Worm (Caenorhabditis elegans) whole organism, young adult: ENCODE data around the gene gcs-1.

ENCODE experiments used
- B0261.1 ChIP-seq: sonication (generic microtip); optimal IDR thresholded peaks from 2 replicates; lab custom pipeline; 2016; ENCODE audit warnings: mild to moderate bottlenecking, missing genetic modification characterization, moderate library complexity, missing compliant biosample characterization
- C06A6.2 ChIP-seq: fragments of 200-800 bp; sonication (Bioruptor generic); conservative IDR thresholded peaks from 2 replicates; pipeline ENCODE4 v1.3.6; 2022; ENCODE audit warnings: missing genetic modification characterization, missing compliant biosample characterization
- F10E7.11 ChIP-seq: sonication (generic microtip); optimal IDR thresholded peaks from 2 replicates; lab custom pipeline; 2017; ENCODE audit warnings: mild to moderate bottlenecking, missing genetic modification characterization, moderate library complexity, missing compliant biosample characterization
- F23B12.7 ChIP-seq: sonication (generic microtip); optimal IDR thresholded peaks from 2 replicates; lab custom pipeline; 2017; ENCODE audit warnings: missing genetic modification characterization, mild to moderate bottlenecking, missing compliant biosample characterization, antibody characterized with exemption, moderate library complexity; ENCODE audit not compliant: insufficient read depth
- F33H1.4 ChIP-seq: fragments of 200-800 bp; sonication (Bioruptor generic); IDR thresholded peaks from 2 replicates; pipeline ENCODE4 v1.3.6; 2022; ENCODE audit warnings: missing genetic modification reagents, missing genetic modification characterization, missing compliant biosample characterization
- F49E8.2 ChIP-seq: sonication (generic microtip); optimal IDR thresholded peaks from 3 replicates; lab custom pipeline; 2017; ENCODE audit warnings: missing genetic modification characterization, mild to moderate bottlenecking, missing compliant biosample characterization, antibody characterized with exemption, moderate library complexity; ENCODE audit not compliant: insufficient read depth
- F52B5.7 ChIP-seq: sonication (generic microtip); optimal IDR thresholded peaks from 2 replicates; lab custom pipeline; 2016; ENCODE audit warnings: mild to moderate bottlenecking, missing genetic modification characterization, missing compliant biosample characterization
- F55B11.4 ChIP-seq: sonication (generic microtip); optimal IDR thresholded peaks from 2 replicates; lab custom pipeline; 2016; ENCODE audit warnings: missing compliant biosample characterization, missing genetic modification characterization, borderline replicate concordance; ENCODE audit not compliant: insufficient read depth
- K11D2.4 ChIP-seq: fragments of 200-800 bp; sonication (Bioruptor generic); IDR thresholded peaks from 2 replicates; pipeline ENCODE4 v1.3.6; 2022; ENCODE audit warnings: missing genetic modification reagents, missing genetic modification characterization, missing compliant biosample characterization
- K12H6.12 ChIP-seq: fragments of 200-800 bp; sonication (Bioruptor generic); optimal IDR thresholded peaks from 2 replicates; lab custom pipeline; 2018; ENCODE audit warnings: mild to moderate bottlenecking, missing genetic modification characterization, missing compliant biosample characterization
- Y53G8AR.9 ChIP-seq: fragments of 200-800 bp; sonication (Bioruptor generic); conservative IDR thresholded peaks from 2 replicates; pipeline ENCODE4 v1.3.6; 2022; ENCODE audit warnings: missing genetic modification reagents, missing genetic modification characterization, missing compliant biosample characterization
- Y56A3A.18 ChIP-seq: fragments of 200-800 bp; sonication (Bioruptor generic); IDR thresholded peaks from 2 replicates; pipeline ENCODE4 v1.3.6; 2022; ENCODE audit warnings: missing genetic modification reagents, missing genetic modification characterization, missing compliant biosample characterization
- Y95B8A.8 ChIP-seq: fragments of 200-800 bp; sonication (Bioruptor generic); IDR thresholded peaks from 2 replicates; pipeline ENCODE4 v1.3.6; 2022; ENCODE audit warnings: missing genetic modification reagents, missing genetic modification characterization, missing compliant biosample characterization
- ZK185.1 ChIP-seq: sonication (generic microtip); optimal IDR thresholded peaks from 2 replicates; lab custom pipeline; 2016; ENCODE audit warnings: mild to moderate bottlenecking, missing genetic modification characterization, missing compliant biosample characterization; ENCODE audit not compliant: poor library complexity, severe bottlenecking
- akir-1 ChIP-seq: fragments of 200-800 bp; sonication (Bioruptor generic); optimal IDR thresholded peaks from 2 replicates; lab custom pipeline; 2018; ENCODE audit warnings: mild to moderate bottlenecking, missing genetic modification characterization, moderate library complexity, missing compliant biosample characterization
- atf-7 ChIP-seq: sonication (generic microtip); optimal IDR thresholded peaks from 2 replicates; lab custom pipeline; 2017; ENCODE audit warnings: mild to moderate bottlenecking, missing genetic modification characterization, missing compliant biosample characterization
- athp-1 ChIP-seq: sonication (generic microtip); optimal IDR thresholded peaks from 2 replicates; lab custom pipeline; 2017; ENCODE audit warnings: mild to moderate bottlenecking, missing genetic modification characterization, missing compliant biosample characterization
- attf-3 ChIP-seq: fragments of 200-800 bp; sonication (Bioruptor generic); conservative IDR thresholded peaks from 2 replicates; pipeline ENCODE4 v1.3.6; 2022; ENCODE audit warnings: missing genetic modification reagents, missing genetic modification characterization, missing compliant biosample characterization
- bed-2 ChIP-seq: fragments of 200-800 bp; sonication (Bioruptor generic); IDR thresholded peaks from 2 replicates; pipeline ENCODE4 v1.3.6; 2022; ENCODE audit warnings: missing genetic modification reagents, missing genetic modification characterization, missing compliant biosample characterization
- ceh-27 ChIP-seq: fragments of 200-800 bp; sonication (Bioruptor generic); optimal IDR thresholded peaks from 2 replicates; lab custom pipeline; 2018; ENCODE audit warnings: mild to moderate bottlenecking, missing genetic modification characterization, moderate library complexity, missing compliant biosample characterization
- ceh-79 ChIP-seq: sonication (generic microtip); optimal IDR thresholded peaks from 2 replicates; lab custom pipeline; 2017; ENCODE audit warnings: mild to moderate bottlenecking, missing genetic modification characterization, missing compliant biosample characterization
- dox-1 ChIP-seq: fragments of 200-800 bp; sonication (Bioruptor generic); IDR thresholded peaks from 2 replicates; pipeline ENCODE4 v1.3.6; 2022; ENCODE audit warnings: missing genetic modification reagents, missing genetic modification characterization, missing compliant biosample characterization
- dpl-1 ChIP-seq: fragments of 150-350 bp; optimal IDR thresholded peaks from 2 replicates; lab custom pipeline; 2014; ENCODE audit warnings: missing biosample characterization, missing genetic modification reagents, missing genetic modification characterization
- fkh-3 ChIP-seq: sonication (generic microtip); optimal IDR thresholded peaks from 2 replicates; lab custom pipeline; 2016; ENCODE audit warnings: mild to moderate bottlenecking, missing genetic modification characterization, missing compliant biosample characterization
- gei-17 ChIP-seq: fragments of 200-800 bp; sonication (Bioruptor generic); optimal IDR thresholded peaks from 2 replicates; lab custom pipeline; 2018; ENCODE audit warnings: mild to moderate bottlenecking, missing genetic modification characterization, missing compliant biosample characterization
- him-1 ChIP-seq: sonication (generic microtip); optimal IDR thresholded peaks from 2 replicates; lab custom pipeline; 2016; ENCODE audit warnings: missing genotype, missing genetic modification reagents, missing genetic modification characterization, missing compliant biosample characterization
- lag-1 ChIP-seq: fragments of 200-800 bp; sonication (Bioruptor generic); IDR thresholded peaks from 2 replicates; pipeline ENCODE4 v1.3.6; 2022; ENCODE audit warnings: missing genetic modification reagents, missing genetic modification characterization, missing compliant biosample characterization
- lin-26 ChIP-seq: fragments of 200-800 bp; sonication (Bioruptor generic); IDR thresholded peaks from 2 replicates; pipeline ENCODE4 v1.3.6; 2022; ENCODE audit warnings: missing genetic modification reagents, missing genetic modification characterization, missing compliant biosample characterization
- lin-40 ChIP-seq: sonication (generic microtip); optimal IDR thresholded peaks from 2 replicates; lab custom pipeline; 2016; ENCODE audit warnings: missing genetic modification characterization, mild to moderate bottlenecking, missing compliant biosample characterization, missing genotype, missing genetic modification reagents
- lsy-27 ChIP-seq: sonication (generic microtip); optimal IDR thresholded peaks from 2 replicates; lab custom pipeline; 2017; ENCODE audit warnings: missing genetic modification characterization, mild to moderate bottlenecking, missing compliant biosample characterization, antibody characterized with exemption, missing genotype, borderline replicate concordance; ENCODE audit not compliant: insufficient read depth
- madf-6 ChIP-seq: fragments of 200-800 bp; sonication (Bioruptor generic); IDR thresholded peaks from 2 replicates; pipeline ENCODE4 v1.3.6; 2022; ENCODE audit warnings: missing genetic modification reagents, missing genetic modification characterization, missing compliant biosample characterization
- madf-8 ChIP-seq: fragments of 200-800 bp; sonication (Bioruptor generic); conservative IDR thresholded peaks from 2 replicates; pipeline ENCODE4 v1.3.6; 2022; ENCODE audit warnings: missing genetic modification reagents, missing genetic modification characterization, missing compliant biosample characterization
- mel-28 ChIP-seq: sonication (generic microtip); optimal IDR thresholded peaks from 2 replicates; lab custom pipeline; 2016; ENCODE audit warnings: borderline replicate concordance, mild to moderate bottlenecking, missing genetic modification characterization, missing compliant biosample characterization
- mes-4 ChIP-seq: sonication (generic microtip); optimal IDR thresholded peaks from 2 replicates; lab custom pipeline; 2016; ENCODE audit warnings: missing genotype, missing genetic modification characterization, missing compliant biosample characterization
- nfya-1 ChIP-seq: sonication (generic microtip); optimal IDR thresholded peaks from 2 replicates; lab custom pipeline; 2017; ENCODE audit warnings: antibody characterized with exemption, missing compliant biosample characterization, missing genetic modification characterization, borderline replicate concordance; ENCODE audit not compliant: insufficient read depth
- nfya-2 ChIP-seq: fragments of 200-800 bp; sonication (Bioruptor generic); IDR thresholded peaks from 2 replicates; pipeline ENCODE4 v1.3.6; 2022; ENCODE audit warnings: missing genetic modification reagents, missing genetic modification characterization, missing compliant biosample characterization
- nhr-120 ChIP-seq: fragments of 200-800 bp; sonication (Bioruptor generic); IDR thresholded peaks from 2 replicates; pipeline ENCODE4 v1.3.6; 2022; ENCODE audit warnings: missing genetic modification characterization, missing compliant biosample characterization
- nhr-179 ChIP-seq: sonication (generic microtip); optimal IDR thresholded peaks from 2 replicates; lab custom pipeline; 2016; ENCODE audit warnings: mild to moderate bottlenecking, missing genetic modification characterization, missing compliant biosample characterization
- nhr-80 ChIP-seq: sonication (generic microtip); optimal IDR thresholded peaks from 2 replicates; lab custom pipeline; 2016; ENCODE audit warnings: missing genetic modification characterization, missing compliant biosample characterization
- pbrm-1 ChIP-seq: fragments of 200-800 bp; sonication (Bioruptor generic); IDR thresholded peaks from 2 replicates; pipeline ENCODE4 v1.3.6; 2022; ENCODE audit warnings: missing genetic modification reagents, missing genetic modification characterization, missing compliant biosample characterization
- pha-4 ChIP-seq: fragments of 150-350 bp; sonication (generic microtip); optimal IDR thresholded peaks from 2 replicates; lab custom pipeline; 2014; ENCODE audit warnings: missing biosample characterization, missing genetic modification reagents, missing genetic modification characterization
- rpc-1 ChIP-seq, 2 experiments: fragments of 150-350 bp in 1 of 2; sonication (generic microtip) in 1 of 2; optimal IDR thresholded peaks; 2 replicates each; lab custom pipeline; 2014 to 2018; ENCODE audit warnings: missing biosample characterization in 1 of 2, missing genetic modification characterization in 1 of 2, missing genetic modification reagents in 1 of 2, missing genotype in 1 of 2
- snpc-1.3 ChIP-seq: sonication (generic microtip); optimal IDR thresholded peaks from 2 replicates; lab custom pipeline; 2017; ENCODE audit warnings: missing genetic modification characterization, mild to moderate bottlenecking, missing compliant biosample characterization, antibody characterized with exemption, moderate library complexity, missing genotype, missing genetic modification reagents; ENCODE audit not compliant: insufficient read depth
- snpc-3.4 ChIP-seq: sonication (generic microtip); optimal IDR thresholded peaks from 2 replicates; lab custom pipeline; 2017; ENCODE audit warnings: missing genetic modification characterization, mild to moderate bottlenecking, missing compliant biosample characterization, antibody characterized with exemption, moderate library complexity, missing genotype, missing genetic modification reagents

Gene gcs-1

DNA sequence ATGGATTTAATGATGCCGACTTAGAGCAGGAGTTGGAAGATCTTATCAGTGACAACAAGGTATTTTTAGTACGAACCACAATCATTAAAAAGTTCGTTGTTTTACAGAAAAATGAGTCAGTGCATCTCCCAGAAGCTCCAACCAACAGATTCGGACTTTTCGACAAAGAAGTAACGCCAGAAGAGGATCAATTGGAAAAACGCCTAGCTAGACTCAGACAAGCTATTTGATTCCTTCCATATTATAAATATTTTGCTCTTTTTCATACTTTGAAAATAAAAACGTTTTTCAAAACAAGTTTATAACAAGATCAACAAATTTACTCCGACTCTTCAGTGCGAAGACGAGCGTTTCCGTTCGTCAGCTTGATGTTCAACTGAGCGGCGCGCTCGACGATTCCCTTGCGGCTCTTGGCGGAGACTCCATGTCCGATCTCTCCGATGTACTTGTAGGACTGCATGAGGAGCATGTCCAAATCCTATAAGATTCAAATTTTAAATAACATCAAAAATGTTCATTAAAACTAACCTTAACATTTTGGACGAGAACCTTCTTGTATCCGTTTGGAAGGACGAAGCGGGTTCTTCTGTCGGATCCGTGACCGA lies 18.2 kb upstream of the gcs-1 start (continued):
- no peak for TF ChIP-seq attf-3
- peak; percentile 49 for TF ChIP-seq F33H1.4 (GFP tag; lab: Robert Waterston, UW)
- TF ChIP-seq mel-28 (tag; lab: Kevin White, UChicago): no peak
- no peak for TF ChIP-seq lsy-27 (tag; lab: Kevin White, UChicago)
- no peak for TF ChIP-seq gei-17

DNA sequence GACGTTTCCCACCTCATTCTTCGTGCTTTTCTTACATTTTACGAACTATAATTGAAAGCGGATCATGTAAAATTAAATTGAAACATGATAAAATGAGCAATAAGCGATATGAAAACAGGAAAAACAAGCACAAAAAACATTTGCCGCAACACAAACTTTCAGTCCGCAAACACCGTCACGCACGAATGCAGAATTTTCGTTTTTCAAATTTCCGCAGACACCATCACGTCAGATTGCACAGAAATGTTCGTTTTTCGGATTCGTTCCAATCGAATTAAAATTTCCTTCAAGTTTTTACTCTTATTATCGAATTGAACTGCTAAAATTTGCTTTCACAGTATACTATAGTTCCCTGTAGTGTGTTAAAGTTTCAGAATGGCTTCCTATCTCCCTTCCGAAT lies 16.5 kb upstream of the gcs-1 start, which contains the start of gene chmp-7:
Gene chmp-7, plus strand, starts transcription at position 369 of the 400 bp plus-strand sequence.
- TF ChIP-seq him-1 (peak; percentile 7), nhr-120 (GFP tag; lab: Robert Waterston, UW) (no peak), Y95B8A.8 (peak; percentile 41; the same call in 1 of the 2 replicates), dox-1 (peak; percentile 92), snpc-3.4 (peak; percentile 54), madf-8 (GFP tag; lab: Robert Waterston, UW) (peak; percentile 55), lin-40 (tag; lab: Kevin White, UChicago) (peak; percentile 76), rpc-1 (optimal IDR thresholded peaks at IDR 0.05; lab: Kevin White, UChicago) (no peak), rpc-1 (tag; optimal IDR thresholded peaks at IDR 0.05; lab: Kevin White, UChicago) (no peak), lin-26 (no peak), attf-3 (peak; percentile 73), pha-4 (tag; lab: Kevin White, UChicago) (peak; percentile 75), mes-4 (no peak), ceh-27 (GFP tag; lab: Kevin White, UChicago) (peak; percentile 60), gei-17 (no peak), F52B5.7 (tag; lab: Kevin White, UChicago) (no peak), Y56A3A.18 (GFP tag; lab: Robert Waterston, UW) (no peak), Y53G8AR.9 (GFP tag; lab: Robert Waterston, UW) (no peak), K12H6.12 (tag; lab: Kevin White, UChicago) (peak; percentile 56), ZK185.1 (tag; lab: Kevin White, UChicago) (peak; percentile 70), B0261.1 (tag; lab: Kevin White, UChicago) (no peak), athp-1 (tag; lab: Kevin White, UChicago) (peak; percentile 13), bed-2 (GFP tag; lab: Robert Waterston, UW) (no peak), ceh-79 (tag; lab: Kevin White, UChicago) (no peak), F10E7.11 (tag; lab: Kevin White, UChicago) (no peak), fkh-3 (no peak), snpc-1.3 (peak; percentile 76), akir-1 (no peak), nhr-80 (tag; lab: Kevin White, UChicago) (peak; percentile 53), K11D2.4 (no peak), F23B12.7 (tag; lab: Kevin White, UChicago) (peak; percentile 90), dpl-1 (GFP tag; lab: Kevin White, UChicago) (peak; percentile 86), nfya-2 (GFP tag; lab: Robert Waterston, UW) (no peak), madf-6 (GFP tag; lab: Robert Waterston, UW) (peak; percentile 75), C06A6.2 (0 out of 2 replicates have a peak, but pooled peaks have one; percentile 19), F49E8.2 (tag; lab: Kevin White, UChicago) (peak; percentile 63), lsy-27 (tag; lab: Kevin White, UChicago) (peak; percentile 86), F55B11.4 (tag; lab: Kevin White, UChicago) (no peak), nfya-1 (tag; lab: Kevin White, UChicago) (no peak), pbrm-1 (GFP tag; lab: Robert Waterston, UW) (peak; percentile 82), atf-7 (no peak), nhr-179 (no peak), lag-1 (GFP tag; lab: Robert Waterston, UW) (no peak)
